Worm (Caenorhabditis elegans): ENCODE results near the gene nep-1.

ce11 chrII:11636617-11637016 lies 20.4 kb downstream of the nep-1 start:
- TF ChIP-seq dao-5 (tag; optimal IDR thresholded peaks at IDR 0.05) (no peak), him-1 (tag; optimal IDR thresholded peaks at IDR 0.05) (no peak)
